Worm (Caenorhabditis elegans) whole organism, young adult: ENCODE data around the gene Y54G2A.49.

Experiments used
- B0261.1 ChIP-seq: sonication (generic microtip); optimal IDR thresholded peaks from 2 replicates; lab custom pipeline; 2016; ENCODE audit warnings: mild to moderate bottlenecking, missing genetic modification characterization, moderate library complexity, missing compliant biosample characterization
- ama-1 ChIP-seq, 3 experiments: fragments of 150-350 bp in 1 of 3; sonication (generic microtip) in 2 of 3; optimal IDR thresholded peaks; 2 replicates each; lab custom pipeline; 2014 to 2018; ENCODE audit warnings: missing biosample characterization in 2 of 3, missing genetic modification characterization in 2 of 3, missing genetic modification reagents in 2 of 3
- attf-5 ChIP-seq: fragments of 200-800 bp; sonication (Bioruptor generic); optimal IDR thresholded peaks from 2 replicates; lab custom pipeline; 2018; ENCODE audit warnings: mild to moderate bottlenecking, missing genetic modification characterization, missing compliant biosample characterization
- ccch-3 ChIP-seq: fragments of 200-800 bp; sonication (Bioruptor generic); optimal IDR thresholded peaks from 2 replicates; lab custom pipeline; 2018; ENCODE audit warnings: mild to moderate bottlenecking, missing genetic modification characterization, missing compliant biosample characterization
- ceh-40 ChIP-seq: fragments of 200-800 bp; sonication (Bioruptor generic); IDR thresholded peaks from 2 replicates; pipeline ENCODE4 v1.3.6; 2022; ENCODE audit warnings: missing genetic modification characterization, missing compliant biosample characterization
- chd-7 ChIP-seq: sonication (generic microtip); optimal IDR thresholded peaks from 2 replicates; lab custom pipeline; 2016; ENCODE audit warnings: mild to moderate bottlenecking, missing genetic modification characterization, moderate library complexity, missing compliant biosample characterization
- egl-18 ChIP-seq: fragments of 200-800 bp; sonication (Bioruptor generic); IDR thresholded peaks from 2 replicates; pipeline ENCODE4 v1.3.6; 2022; ENCODE audit warnings: missing genetic modification reagents, missing genetic modification characterization, missing compliant biosample characterization
- hlh-26 ChIP-seq: fragments of 200-800 bp; sonication (Bioruptor generic); conservative IDR thresholded peaks from 2 replicates; pipeline ENCODE4 v1.3.6; 2022; ENCODE audit warnings: missing genetic modification reagents, missing genetic modification characterization, missing compliant biosample characterization
- madf-10 ChIP-seq: sonication (generic microtip); optimal IDR thresholded peaks from 2 replicates; lab custom pipeline; 2016; ENCODE audit warnings: mild to moderate bottlenecking, missing genetic modification characterization, missing compliant biosample characterization
- rec-8 ChIP-seq, 2 experiments: sonication (generic microtip); optimal IDR thresholded peaks; 2 replicates each; lab custom pipeline; 2016; ENCODE audit warnings: mild to moderate bottlenecking in 2 of 2, missing genetic modification characterization in 2 of 2, missing genetic modification reagents in 2 of 2, missing genotype in 2 of 2, missing biosample characterization in 1 of 2, missing compliant biosample characterization in 1 of 2, moderate library complexity in 1 of 2
- sea-2 ChIP-seq: fragments of 200-800 bp; sonication (Bioruptor generic); IDR thresholded peaks from 2 replicates; pipeline ENCODE4 v1.3.6; 2022; ENCODE audit warnings: missing genetic modification characterization, missing compliant biosample characterization
- snpc-4 ChIP-seq, 5 experiments: fragments of 150-350 bp in 1 of 5; sonication (generic microtip) in 4 of 5; optimal IDR thresholded peaks; 2 replicates each; lab custom pipeline; 2014 to 2018; ENCODE audit warnings: missing genetic modification characterization in 5 of 5, missing biosample characterization in 3 of 5, antibody characterized with exemption in 2 of 5, mild to moderate bottlenecking in 2 of 5, missing compliant biosample characterization in 2 of 5, missing genotype in 2 of 5, moderate library complexity in 2 of 5, missing genetic modification reagents in 1 of 5
- unc-62 ChIP-seq: fragments of 150-350 bp; optimal IDR thresholded peaks from 2 replicates; lab custom pipeline; 2014; ENCODE audit warnings: missing biosample characterization, missing genetic modification reagents, missing genetic modification characterization
- zim-3 ChIP-seq: sonication (generic microtip); optimal IDR thresholded peaks from 2 replicates; lab custom pipeline; 2017; ENCODE audit warnings: mild to moderate bottlenecking, missing genetic modification characterization, moderate library complexity, missing compliant biosample characterization

ce11 chrIV:2842162-2842561, 10.9 kb downstream of the Y54G2A.49 start, which contains the start of gene clec-84:
- TF ChIP-seq ccch-3 (GFP tag; lab: Kevin White, UChicago), result no peak
- TF ChIP-seq chd-7 (tag; lab: Kevin White, UChicago), result no peak
- TF ChIP-seq sea-2, result no peak
- no peak for TF ChIP-seq madf-10 (tag; lab: Kevin White, UChicago)
- no peak for TF ChIP-seq zim-3 (tag; lab: Kevin White, UChicago)
- no peak for TF ChIP-seq rec-8 (tag; optimal IDR thresholded peaks at IDR 0.05; lab: Kevin White, UChicago)
- TF ChIP-seq ama-1 (optimal IDR thresholded peaks at IDR 0.05; lab: Kevin White, UChicago), result no peak
- no peak for TF ChIP-seq ama-1 (GFP tag; optimal IDR thresholded peaks at IDR 0.05; lab: Kevin White, UChicago)
- no peak for TF ChIP-seq hlh-26 (GFP tag; lab: Robert Waterston, UW)
- no peak for TF ChIP-seq snpc-4 (GFP tag; optimal IDR thresholded peaks at IDR 0.05; lab: Kevin White, UChicago)
- TF ChIP-seq snpc-4 (tag; optimal IDR thresholded peaks at IDR 0.05; lab: Kevin White, UChicago), result no peak
- no peak for TF ChIP-seq egl-18 (GFP tag; lab: Robert Waterston, UW)
- TF ChIP-seq unc-62 (GFP tag; lab: Kevin White, UChicago), result no peak
- TF ChIP-seq ceh-40 (GFP tag; lab: Robert Waterston, UW), result no peak
- TF ChIP-seq attf-5 (GFP tag; lab: Kevin White, UChicago), result no peak
- TF ChIP-seq B0261.1, result no peak
